Worm (Caenorhabditis elegans): ENCODE results near the gene unc-22.
A peak's percentile ranks its signal among the peaks of the same experiment; 100 is the strongest.

unc-22 gene

DNA sequence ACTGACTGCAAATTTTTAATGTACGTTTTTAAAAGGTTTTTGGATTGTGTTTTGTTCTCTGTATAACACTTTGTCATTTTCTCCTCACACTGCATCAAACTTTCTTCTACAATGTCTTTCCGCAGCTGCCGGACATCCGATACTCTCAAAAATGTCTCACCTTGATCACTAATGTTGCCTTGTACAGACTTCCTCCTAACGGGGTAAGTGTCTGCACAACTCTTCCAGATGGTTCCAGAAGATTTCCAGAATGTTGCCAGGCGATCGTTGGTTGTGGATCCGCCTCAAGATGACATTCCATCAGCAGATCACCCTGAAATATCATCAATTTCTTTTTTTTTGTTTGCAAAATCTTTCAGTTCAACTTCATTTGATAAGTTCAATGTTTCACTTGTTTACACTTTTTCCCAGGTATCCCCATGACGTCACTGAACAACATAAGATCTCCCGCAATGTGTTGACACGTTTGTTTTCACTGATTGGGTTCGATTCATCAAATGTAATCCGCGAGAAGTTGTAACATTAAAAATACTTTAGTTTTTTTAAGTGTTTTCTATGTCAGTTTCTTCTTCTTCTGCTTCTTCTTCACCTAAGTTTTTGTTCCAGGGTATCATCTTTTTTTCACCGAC lies 1.6 kb downstream of the unc-22 start (continued):
- TF ChIP-seq swsn-7 (tag; optimal IDR thresholded peaks at IDR 0.05) (no peak), ceh-82 (tag; optimal IDR thresholded peaks at IDR 0.05) (no peak), ceh-63 (GFP tag; optimal IDR thresholded peaks at IDR 0.05) (no peak), unc-62 (GFP tag; optimal IDR thresholded peaks at IDR 0.05) (no peak), C04F5.9 (tag; optimal IDR thresholded peaks at IDR 0.05) (no peak), blmp-1 (tag; optimal IDR thresholded peaks at IDR 0.05) (peak; percentile 46), nhr-20 (tag; optimal IDR thresholded peaks at IDR 0.05) (no peak), skn-1 (tag; optimal IDR thresholded peaks at IDR 0.05) (no peak), dsc-1 (tag; optimal IDR thresholded peaks at IDR 0.05) (no peak), aha-1 (tag; optimal IDR thresholded peaks at IDR 0.05) (no peak), nhr-28 (tag; optimal IDR thresholded peaks at IDR 0.05) (no peak), lsy-2 (tag; optimal IDR thresholded peaks at IDR 0.05) (no peak), rnt-1 (tag; optimal IDR thresholded peaks at IDR 0.05) (peak; percentile 5), nhr-12 (tag; optimal IDR thresholded peaks at IDR 0.05) (no peak), fkh-4 (tag; optimal IDR thresholded peaks at IDR 0.05; ENCODE audit: borderline replicate concordance) (no peak), nhr-237 (tag; optimal IDR thresholded peaks at IDR 0.05) (no peak), nhr-77 (tag; optimal IDR thresholded peaks at IDR 0.05) (no peak), egl-27 (tag; optimal IDR thresholded peaks at IDR 0.05) (no peak), sup-37 (GFP tag; optimal IDR thresholded peaks at IDR 0.05) (no peak), xbp-1 (tag; optimal IDR thresholded peaks at IDR 0.05) (no peak), nhr-19 (GFP tag; conservative IDR thresholded peaks at IDR 0.05) (no peak), tbx-2 (tag; optimal IDR thresholded peaks at IDR 0.05) (no peak), mdl-1 (tag; optimal IDR thresholded peaks at IDR 0.05) (peak in 1 of 2 experiments; percentile 13), ztf-11 (tag; optimal IDR thresholded peaks at IDR 0.05) (no peak), pqm-1 (tag; optimal IDR thresholded peaks at IDR 0.05) (no peak), grh-1 (GFP tag; IDR thresholded peaks at IDR 0.05) (no peak), ztf-4 (tag; optimal IDR thresholded peaks at IDR 0.05) (no peak), Y116A8C.19 (tag; optimal IDR thresholded peaks at IDR 0.05; ENCODE audit: borderline replicate concordance) (no peak), lin-39 (tag; optimal IDR thresholded peaks at IDR 0.05) (no peak), hlh-4 (tag; optimal IDR thresholded peaks at IDR 0.05) (no peak), elt-2 (tag; optimal IDR thresholded peaks at IDR 0.05) (no peak), efl-1 (optimal IDR thresholded peaks at IDR 0.05) (no peak), efl-1 (GFP tag; optimal IDR thresholded peaks at IDR 0.05 in 1 of 2) (peak in 1 of 2 experiments; percentile 41), nhr-85 (tag) (peak; percentile 19), pax-3 (tag; optimal IDR thresholded peaks at IDR 0.05) (no peak)

DNA sequence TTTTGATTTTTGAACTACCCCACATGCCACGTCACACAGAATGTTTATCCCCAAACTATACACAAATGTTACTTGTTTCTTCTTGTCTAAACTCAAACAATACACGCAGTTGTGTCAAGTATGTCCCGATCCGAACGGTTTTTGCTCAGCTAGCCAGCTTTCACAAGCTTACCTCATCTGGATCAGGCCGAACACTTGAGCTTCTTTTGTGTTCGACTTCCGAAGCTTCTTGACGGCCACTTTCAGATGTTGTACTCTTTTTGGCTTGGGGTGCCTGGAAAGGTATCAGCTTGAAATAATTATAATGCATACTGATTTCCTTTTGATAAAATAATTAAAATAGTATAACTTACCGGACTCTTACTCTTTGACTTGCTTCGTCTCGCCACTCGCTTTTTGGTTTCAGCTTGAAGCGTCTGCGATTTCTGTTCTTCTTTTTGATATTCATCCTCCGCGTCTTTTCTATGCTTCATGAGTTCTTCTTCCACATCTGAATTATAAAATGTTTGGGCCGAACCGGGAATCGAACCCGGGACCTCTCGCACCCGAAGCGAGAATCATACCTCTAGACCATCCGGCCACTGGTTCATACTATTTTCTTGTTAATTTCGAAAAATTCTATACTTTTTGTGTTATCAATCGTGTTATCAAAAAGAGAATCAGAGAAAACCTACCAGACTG lies 5.6 kb downstream of the unc-22 start:
- TF ChIP-seq nhr-85 (tag): peak; percentile 45
- TF ChIP-seq nhr-28 (tag; optimal IDR thresholded peaks at IDR 0.05): no peak

DNA sequence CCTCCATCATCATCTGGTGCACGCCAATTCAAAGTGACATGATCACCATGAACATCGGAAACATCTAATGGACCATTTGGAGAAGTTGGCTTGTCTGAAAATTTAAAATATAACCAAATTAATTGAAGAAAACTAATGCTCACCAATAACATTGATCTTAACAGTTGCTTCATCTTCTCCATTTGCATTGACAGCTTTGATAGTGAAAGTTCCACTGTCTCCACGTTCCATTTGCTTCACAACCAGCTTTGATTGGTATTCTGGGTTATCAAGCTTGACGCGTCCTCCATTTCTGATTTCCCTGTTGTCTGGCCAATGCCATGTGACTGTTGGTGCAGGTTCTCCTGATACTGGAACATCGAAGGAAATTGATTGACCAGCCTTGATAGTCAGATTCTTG lies 24.4 kb downstream of the unc-22 start:
- TF ChIP-seq mef-2 (tag; optimal IDR thresholded peaks at IDR 0.05): no peak
- no peak for TF ChIP-seq efl-1 (optimal IDR thresholded peaks at IDR 0.05)
- TF ChIP-seq efl-1 (GFP tag; optimal IDR thresholded peaks at IDR 0.05 in 1 of 2): no peak
- TF ChIP-seq nhr-47 (tag; optimal IDR thresholded peaks at IDR 0.05): no peak
- TF ChIP-seq ces-1 (GFP tag; optimal IDR thresholded peaks at IDR 0.05): no peak
- no peak for TF ChIP-seq sup-37 (GFP tag; optimal IDR thresholded peaks at IDR 0.05)
- no peak for TF ChIP-seq unc-98 (GFP tag; IDR thresholded peaks at IDR 0.05)
- TF ChIP-seq vab-15 (tag; optimal IDR thresholded peaks at IDR 0.05): no peak
- TF ChIP-seq isw-1 (GFP tag; IDR thresholded peaks at IDR 0.05): no peak
- no peak for TF ChIP-seq nhr-84 (tag; optimal IDR thresholded peaks at IDR 0.05)
